Worm (Caenorhabditis elegans) whole organism, L4/young adult: ENCODE results near the gene rhi-1.

Source experiments
- W03F9.2 ChIP-seq: fragments of 150-350 bp; optimal IDR thresholded peaks from 2 replicates; lab custom pipeline; 2014; ENCODE audit warnings: missing biosample characterization, missing genetic modification characterization
- dao-5 ChIP-seq: sonication (generic microtip); optimal IDR thresholded peaks from 2 replicates; lab custom pipeline; 2016; ENCODE audit warnings: missing genotype, missing genetic modification characterization, moderate library complexity, missing compliant biosample characterization
- him-1 ChIP-seq: sonication (generic microtip); optimal IDR thresholded peaks from 2 replicates; lab custom pipeline; 2016; ENCODE audit warnings: missing genotype, missing genetic modification reagents, missing genetic modification characterization, missing compliant biosample characterization

ce11 chrX:4550987-4551386 lies 42.7 kb downstream of the rhi-1 start:
- TF ChIP-seq W03F9.2 (tag; lab: Kevin White, UChicago) (no peak), dao-5 (no peak), him-1 (tag; lab: Kevin White, UChicago) (no peak)
